Comparison of ENCODE assay signal across 2 fruit fly cellular contexts in genomic region chr3R:23036321-23036720, dm6.
TF ChIP-seq lines count a peak whose summit lies in the region.

No protein-coding gene starts in this region.

- TF ChIP-seq CTCF in whole organism, embryonic (GFP tag; optimal IDR thresholded peaks at IDR 0.05; lab: Kevin White, UChicago), result no peak

TF ChIP-seq in whole organism, embryonic, 481 proteins besides CTCF, POLR2A, EP300 and RAD21:
- TF ChIP-seq nmo (GFP tag; optimal IDR thresholded peaks at IDR 0.05; lab: Kevin White, UChicago), result peak; percentile 15
- no peak for TF ChIP-seq pb (GFP tag; optimal IDR thresholded peaks at IDR 0.05; lab: Kevin White, UChicago)
- peak; percentile 9 for TF ChIP-seq CG2712 (tag; optimal IDR thresholded peaks at IDR 0.05; lab: Kevin White, UChicago)
- peak; percentile 4 for TF ChIP-seq CoRest (tag; optimal IDR thresholded peaks at IDR 0.05; lab: Kevin White, UChicago)
- TF ChIP-seq HLH4C (GFP tag; IDR thresholded peaks at IDR 0.05; lab: Robert Waterston, UW; ENCODE audit: partially characterized antibody), result no peak
- TF ChIP-seq CG11093 (GFP tag; IDR thresholded peaks at IDR 0.05; lab: Robert Waterston, UW), result no peak
- TF ChIP-seq Vsx1 (GFP tag; optimal IDR thresholded peaks at IDR 0.05; lab: Kevin White, UChicago), result no peak
- TF ChIP-seq HHEX (GFP tag; optimal IDR thresholded peaks at IDR 0.05; lab: Kevin White, UChicago), result no peak
- TF ChIP-seq Hr51 (GFP tag; optimal IDR thresholded peaks at IDR 0.05; lab: Kevin White, UChicago), result no peak
- no peak for TF ChIP-seq CG7745 (tag; optimal IDR thresholded peaks at IDR 0.05; lab: Kevin White, UChicago)
- peak; percentile 86 for TF ChIP-seq D19A (tag; optimal IDR thresholded peaks at IDR 0.05; lab: Kevin White, UChicago)
- TF ChIP-seq CG18262 (tag; optimal IDR thresholded peaks at IDR 0.05; lab: Kevin White, UChicago), result peak; percentile 42
- no peak for TF ChIP-seq trh (GFP tag; optimal IDR thresholded peaks at IDR 0.05; lab: Kevin White, UChicago)
- peak in 1 of 3 experiments; percentile 17 for TF ChIP-seq lola (GFP tag; optimal IDR thresholded peaks at IDR 0.05; lab: Kevin White, UChicago)
- 0 out of 3 replicates have a peak, but pooled peaks have one; percentile 23 for TF ChIP-seq CG17361 (GFP tag; IDR thresholded peaks at IDR 0.05; lab: Robert Waterston, UW)
- no peak for TF ChIP-seq Nf-YB (GFP tag; optimal IDR thresholded peaks at IDR 0.05; lab: Kevin White, UChicago)
- peak; percentile 28 for TF ChIP-seq gem (tag; optimal IDR thresholded peaks at IDR 0.05; lab: Kevin White, UChicago)
- no peak for TF ChIP-seq mam (GFP tag; optimal IDR thresholded peaks at IDR 0.05; lab: Kevin White, UChicago)
- no peak for TF ChIP-seq CG13894 (tag; optimal IDR thresholded peaks at IDR 0.05; lab: Kevin White, UChicago)
- no peak for TF ChIP-seq MBD-R2 (GFP tag; IDR thresholded peaks at IDR 0.05; lab: Robert Waterston, UW)
- peak; percentile 33 for TF ChIP-seq dmrt11E (tag; optimal IDR thresholded peaks at IDR 0.05; lab: Kevin White, UChicago)

TF ChIP-seq in whole organism, prepupa, 60 proteins besides CTCF, POLR2A, EP300 and RAD21:
- TF ChIP-seq Eip78C (GFP tag; lab: Kevin White, UChicago) (peak; percentile 62), CG10669 (GFP tag; optimal IDR thresholded peaks at IDR 0.05; lab: Kevin White, UChicago) (no peak)
